Worm (Caenorhabditis elegans) whole organism, L4/young adult: ENCODE results near the gene erd-2.2.

Experiments
- W03F9.2 ChIP-seq: fragments of 150-350 bp; optimal IDR thresholded peaks from 2 replicates; lab custom pipeline; 2014; ENCODE audit warnings: missing biosample characterization, missing genetic modification characterization
- dao-5 ChIP-seq: sonication (generic microtip); optimal IDR thresholded peaks from 2 replicates; lab custom pipeline; 2016; ENCODE audit warnings: missing genotype, missing genetic modification characterization, moderate library complexity, missing compliant biosample characterization
- him-1 ChIP-seq: sonication (generic microtip); optimal IDR thresholded peaks from 2 replicates; lab custom pipeline; 2016; ENCODE audit warnings: missing genotype, missing genetic modification reagents, missing genetic modification characterization, missing compliant biosample characterization

DNA sequence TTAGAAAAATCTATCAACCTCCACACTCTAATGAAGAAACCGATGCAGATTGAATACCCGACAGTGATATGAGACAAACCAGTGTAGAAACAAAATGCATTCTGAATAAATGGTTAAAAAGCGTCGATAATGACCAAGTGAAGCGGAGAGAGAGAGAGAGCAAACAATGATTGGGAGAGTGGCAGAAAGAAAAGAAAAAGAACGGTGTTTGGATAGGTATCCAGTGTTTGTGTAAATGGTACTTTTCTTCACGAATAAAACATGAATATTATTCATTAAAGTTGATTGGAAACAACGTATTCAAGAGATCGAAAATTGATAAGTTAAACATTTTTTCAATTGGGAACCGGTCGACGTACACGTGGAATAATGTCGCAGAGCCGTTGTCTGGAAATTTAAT lies 37.4 kb upstream of the erd-2.2 start, which contains the start of gene F01F1.15:
- no peak for TF ChIP-seq him-1 (tag; lab: Kevin White, UChicago)
- TF ChIP-seq dao-5 (tag; lab: Kevin White, UChicago) = no peak
- TF ChIP-seq W03F9.2 = no peak
